Worm (Caenorhabditis elegans) whole organism, mixed stage, embryonic: Measurements from ENCODE around the gene str-158.

Experiments
- nhr-76 ChIP-seq: sonication (generic microtip); optimal IDR thresholded peaks from 2 replicates; lab custom pipeline; 2017; ENCODE audit warnings: missing biosample characterization, missing genetic modification characterization
- tbx-8 ChIP-seq: fragments of 200-800 bp; sonication (Bioruptor generic); optimal IDR thresholded peaks from 2 replicates; lab custom pipeline; 2018; ENCODE audit warnings: mild to moderate bottlenecking, missing genetic modification characterization, moderate library complexity, missing compliant biosample characterization
- ztf-11 ChIP-seq: fragments of 150-350 bp; optimal IDR thresholded peaks from 2 replicates; lab custom pipeline; 2014; ENCODE audit warnings: missing biosample characterization, missing genetic modification characterization

- TF ChIP-seq nhr-76 (tag; lab: Kevin White, UChicago) (no peak), ztf-11 (tag; lab: Kevin White, UChicago) (no peak), tbx-8 (no peak)
These were observed 12.2 kb upstream of the str-158 start, which contains the start of gene T08B6.4 for ce11 chrIV:4905645-4906135.
